Fruit fly (Drosophila melanogaster): Measurements from ENCODE around the gene Cpr65Ax1.

Gene Cpr65Ax1

DNA sequence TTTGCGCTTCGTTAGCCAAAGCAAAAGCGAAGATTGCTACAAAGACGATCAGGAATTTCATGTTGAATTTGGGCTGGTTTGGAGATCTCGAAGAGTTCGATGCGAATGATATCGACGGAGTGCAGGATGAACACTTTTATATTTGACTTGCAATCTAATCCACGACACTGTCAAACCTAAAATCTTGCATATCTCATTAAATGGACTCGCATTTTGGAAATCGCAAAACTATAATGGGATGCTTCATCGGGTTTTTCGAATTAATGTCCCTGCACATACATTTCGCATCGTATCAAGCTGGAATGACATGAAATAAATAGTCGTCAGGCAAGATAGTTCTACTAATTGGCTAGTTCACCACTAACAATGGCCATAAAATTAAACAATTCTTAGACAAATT, 9.8 kb downstream of the Cpr65Ax1 start, which contains the start of gene Lcp65Ae:
Gene Lcp65Ae (minus strand): TSS at position 101 of the 400 bp plus-strand sequence.
- TF ChIP-seq N (GFP tag; optimal IDR thresholded peaks at IDR 0.05) (no peak), sv (GFP tag; optimal IDR thresholded peaks at IDR 0.05) (no peak), fru (GFP tag; optimal IDR thresholded peaks at IDR 0.05) (no peak), CrebA (GFP tag; optimal IDR thresholded peaks at IDR 0.05; ENCODE audit: borderline replicate concordance) (no peak), Jra (GFP tag; optimal IDR thresholded peaks at IDR 0.05) (no peak), rgr (GFP tag; optimal IDR thresholded peaks at IDR 0.05) (no peak), usp (GFP tag; optimal IDR thresholded peaks at IDR 0.05) (no peak), Abd-B (GFP tag; optimal IDR thresholded peaks at IDR 0.05) (no peak), tai (GFP tag; optimal IDR thresholded peaks at IDR 0.05) (no peak)

- no peak for TF ChIP-seq brk (GFP tag; optimal IDR thresholded peaks at IDR 0.05)
- TF ChIP-seq Sp1 (GFP tag; optimal IDR thresholded peaks at IDR 0.05): no peak
- no peak for TF ChIP-seq Dif (GFP tag; optimal IDR thresholded peaks at IDR 0.05; ENCODE audit: partially characterized antibody)
- no peak for TF ChIP-seq psq (GFP tag; optimal IDR thresholded peaks at IDR 0.05)
- TF ChIP-seq Hr83 (GFP tag; optimal IDR thresholded peaks at IDR 0.05; ENCODE audit: poor library complexity, severe bottlenecking): no peak
- TF ChIP-seq sv (GFP tag; optimal IDR thresholded peaks at IDR 0.05): no peak
- no peak for TF ChIP-seq jim (GFP tag; optimal IDR thresholded peaks at IDR 0.05)
- no peak for TF ChIP-seq Dfd (GFP tag; optimal IDR thresholded peaks at IDR 0.05)
- no peak for TF ChIP-seq lola (GFP tag; optimal IDR thresholded peaks at IDR 0.05)
- no peak for TF ChIP-seq Hr78 (GFP tag; optimal IDR thresholded peaks at IDR 0.05)
- TF ChIP-seq ey (GFP tag; optimal IDR thresholded peaks at IDR 0.05): no peak
- no peak for TF ChIP-seq CG32264 (GFP tag; optimal IDR thresholded peaks at IDR 0.05)
- TF ChIP-seq dsf (GFP tag; optimal IDR thresholded peaks at IDR 0.05; ENCODE audit: borderline replicate concordance): no peak
Observed at dm6 chr3L:6136691-6137090, 11.1 kb downstream of the Cpr65Ax1 start, which contains the start of gene Lcp65Af. TSS of gene Lcp65Af (minus strand) at chr3L:6136791.

dm6 chr3L:6135174-6135573, 12.6 kb downstream of the Cpr65Ax1 start, which contains the start of gene Lcp65Ag1:
TSS of gene Lcp65Ag1 (minus strand) at chr3L:6135274.
- TF ChIP-seq Sp1 (GFP tag; optimal IDR thresholded peaks at IDR 0.05) (no peak), CrebA (GFP tag; optimal IDR thresholded peaks at IDR 0.05; ENCODE audit: borderline replicate concordance) (no peak)

DNA sequence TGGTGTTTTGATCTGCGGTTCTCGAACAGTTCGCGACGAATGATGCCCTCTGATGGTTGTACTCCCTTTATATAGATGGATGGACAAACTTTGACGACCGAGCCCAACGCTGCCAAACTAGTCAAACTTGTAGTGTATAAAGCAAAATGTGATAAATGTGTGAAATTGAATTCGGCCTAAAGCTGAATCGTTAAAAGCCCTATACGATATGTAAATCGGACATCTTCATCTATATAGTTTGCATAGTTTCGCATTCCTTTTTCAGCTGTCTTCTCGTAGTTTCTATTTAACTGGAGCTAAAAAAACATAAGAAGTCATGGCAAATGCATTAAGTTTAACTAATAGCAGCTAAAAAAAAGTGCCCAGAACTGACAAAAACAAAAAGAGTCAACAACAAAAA, 14.2 kb downstream of the Cpr65Ax1 start, which contains the start of gene Lcp65Ag2:
Gene Lcp65Ag2 (minus strand): TSS at position 48 of the 400 bp plus-strand sequence.
- no peak for TF ChIP-seq HLH106 (tag; optimal IDR thresholded peaks at IDR 0.05)
- TF ChIP-seq dmrt93B (GFP tag; optimal IDR thresholded peaks at IDR 0.05): no peak
- TF ChIP-seq rgr (GFP tag; optimal IDR thresholded peaks at IDR 0.05): no peak
- TF ChIP-seq OdsH (GFP tag; optimal IDR thresholded peaks at IDR 0.05): no peak
- TF ChIP-seq dsf (GFP tag; optimal IDR thresholded peaks at IDR 0.05; ENCODE audit: borderline replicate concordance): no peak
- TF ChIP-seq CrebA (GFP tag; optimal IDR thresholded peaks at IDR 0.05; ENCODE audit: borderline replicate concordance): no peak
- no peak for TF ChIP-seq Mio (GFP tag; optimal IDR thresholded peaks at IDR 0.05)

DNA sequence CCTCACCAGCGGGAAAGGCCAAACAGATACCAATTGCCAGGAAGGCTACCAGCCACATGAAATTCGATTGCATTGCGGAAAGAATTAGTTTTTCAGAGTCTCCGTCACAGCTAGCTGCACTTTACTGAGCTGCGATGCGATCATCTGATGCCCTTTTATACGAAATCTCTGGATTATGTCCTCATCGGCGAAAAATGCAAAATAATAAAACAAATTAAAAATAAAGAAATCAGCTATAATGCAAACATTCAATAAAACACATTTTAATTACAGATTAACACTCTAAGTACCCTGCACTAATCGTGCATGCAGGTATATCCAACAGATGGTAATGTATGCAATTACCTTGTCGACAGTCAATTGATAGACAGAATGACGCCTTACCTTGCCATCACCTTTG, 15.8 kb downstream of the Cpr65Ax1 start, which contains the start of gene Cpr65Au:
Gene Cpr65Au (minus strand): TSS at position 101 of the 400 bp plus-strand sequence.
- TF ChIP-seq Hr78 (GFP tag; optimal IDR thresholded peaks at IDR 0.05) (no peak), jim (GFP tag; optimal IDR thresholded peaks at IDR 0.05) (no peak), sv (GFP tag; optimal IDR thresholded peaks at IDR 0.05) (no peak), CG9705 (GFP tag; optimal IDR thresholded peaks at IDR 0.05) (no peak), Jra (GFP tag; optimal IDR thresholded peaks at IDR 0.05) (no peak), Hnf4 (GFP tag; optimal IDR thresholded peaks at IDR 0.05) (no peak)

- TF ChIP-seq dl (GFP tag; optimal IDR thresholded peaks at IDR 0.05; ENCODE audit: insufficient read depth in 1 of 2, partially characterized antibody in 2 of 2) (no peak), Hnf4 (GFP tag; optimal IDR thresholded peaks at IDR 0.05) (no peak), pan (optimal IDR thresholded peaks at IDR 0.05) (no peak), HLH106 (tag; optimal IDR thresholded peaks at IDR 0.05) (no peak), N (GFP tag; optimal IDR thresholded peaks at IDR 0.05) (no peak), Myc (optimal IDR thresholded peaks at IDR 0.05) (no peak), usp (GFP tag; optimal IDR thresholded peaks at IDR 0.05) (no peak), Dfd (GFP tag; optimal IDR thresholded peaks at IDR 0.05) (no peak), Hr83 (GFP tag; optimal IDR thresholded peaks at IDR 0.05; ENCODE audit: poor library complexity, severe bottlenecking) (no peak)
Observed at dm6 chr3L:6130944-6131343, 16.8 kb downstream of the Cpr65Ax1 start, which contains the start of gene Lcp65Ag3. TSS of gene Lcp65Ag3 (minus strand) at chr3L:6130989.
